Fruit fly (Drosophila melanogaster): ENCODE data around the gene TpnC73F.

Gene TpnC73F

DNA sequence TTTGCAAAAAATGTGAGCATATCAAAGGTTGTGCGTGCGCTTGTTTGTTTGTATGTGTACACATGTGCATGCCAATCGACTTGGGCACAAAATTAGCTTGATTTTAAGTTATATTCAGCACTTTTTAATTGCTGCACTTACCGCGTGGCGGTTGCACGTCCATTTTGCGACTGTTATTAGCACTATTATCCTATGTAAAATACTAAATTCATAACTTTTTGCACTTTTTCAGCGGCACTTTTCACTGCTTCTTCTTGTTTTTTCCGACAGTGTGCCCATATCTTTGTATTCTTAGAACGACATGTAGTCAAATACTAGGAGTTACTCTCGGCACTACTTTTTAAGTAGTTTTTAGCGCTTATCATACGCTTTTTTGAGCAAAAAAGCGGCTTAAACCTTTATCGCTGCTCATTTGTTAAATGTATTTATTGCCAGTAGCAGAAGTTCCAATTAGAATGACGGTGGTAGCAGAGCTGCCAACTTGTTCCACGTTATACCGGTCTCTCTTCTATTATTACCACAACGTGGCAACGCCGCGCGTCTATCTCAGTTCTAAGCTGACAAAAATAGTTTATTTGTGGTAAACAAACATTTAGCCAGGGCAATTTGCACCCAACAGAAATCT is 3.5 kb upstream of the TpnC73F start, which contains the start of the genes scaf6 and Papst2 (continued):
- no peak for TF ChIP-seq Camta (GFP tag; optimal IDR thresholded peaks at IDR 0.05)
- TF ChIP-seq lmd (GFP tag; IDR thresholded peaks at IDR 0.05): no peak
- no peak for TF ChIP-seq CG12236 (GFP tag; optimal IDR thresholded peaks at IDR 0.05)
- TF ChIP-seq yki (optimal IDR thresholded peaks at IDR 0.05): no peak
- TF ChIP-seq Hr51 (GFP tag; optimal IDR thresholded peaks at IDR 0.05): no peak
- no peak for TF ChIP-seq nerfin-2 (GFP tag; IDR thresholded peaks at IDR 0.05; ENCODE audit: partially characterized antibody)
- TF ChIP-seq CG1647 (GFP tag; optimal IDR thresholded peaks at IDR 0.05): no peak
- TF ChIP-seq CG13287 (GFP tag; IDR thresholded peaks at IDR 0.05; ENCODE audit: partially characterized antibody): peak; percentile 55; the same call in 1 of the 2 replicates
- TF ChIP-seq lola (GFP tag; optimal IDR thresholded peaks at IDR 0.05): peak in 1 of 3 experiments; percentile 8
- TF ChIP-seq CG34422 (GFP tag; IDR thresholded peaks at IDR 0.05): peak; percentile 54; the same call in 1 of the 3 replicates
- no peak for TF ChIP-seq ato (GFP tag; IDR thresholded peaks at IDR 0.05; ENCODE audit: partially characterized antibody)
- TF ChIP-seq CG12391 (tag; optimal IDR thresholded peaks at IDR 0.05): no peak
- TF ChIP-seq CG13424 (tag; optimal IDR thresholded peaks at IDR 0.05): peak; percentile 16
- TF ChIP-seq CG11085 (GFP tag; IDR thresholded peaks at IDR 0.05): no peak
- no peak for TF ChIP-seq grn (GFP tag; optimal IDR thresholded peaks at IDR 0.05)
- peak; percentile 75 for TF ChIP-seq CG12659 (GFP tag; optimal IDR thresholded peaks at IDR 0.05)
- no peak for TF ChIP-seq CG7963 (GFP tag; IDR thresholded peaks at IDR 0.05; ENCODE audit: partially characterized antibody)
- no peak for TF ChIP-seq CG1602 (GFP tag; optimal IDR thresholded peaks at IDR 0.05)
- TF ChIP-seq CG9609 (GFP tag; optimal IDR thresholded peaks at IDR 0.05): no peak
- no peak for TF ChIP-seq Hey (tag; optimal IDR thresholded peaks at IDR 0.05)
- TF ChIP-seq ap (GFP tag; IDR thresholded peaks at IDR 0.05): no peak
- TF ChIP-seq nmo (GFP tag; optimal IDR thresholded peaks at IDR 0.05): peak; percentile 65
- no peak for TF ChIP-seq CG6689 (GFP tag; IDR thresholded peaks at IDR 0.05)
- TF ChIP-seq Awh (GFP tag; IDR thresholded peaks at IDR 0.05): no peak
- TF ChIP-seq hth (optimal IDR thresholded peaks at IDR 0.05): no peak
- no peak for TF ChIP-seq Gug (GFP tag; IDR thresholded peaks at IDR 0.05)
- TF ChIP-seq Xbp1 (GFP tag; optimal IDR thresholded peaks at IDR 0.05): peak; percentile 13
- no peak for TF ChIP-seq CG4360 (GFP tag; IDR thresholded peaks at IDR 0.05)
- TF ChIP-seq sens-2 (GFP tag; IDR thresholded peaks at IDR 0.05): no peak
- TF ChIP-seq CG8359 (GFP tag; optimal IDR thresholded peaks at IDR 0.05; ENCODE audit: borderline replicate concordance): no peak
- no peak for TF ChIP-seq CG11723 (GFP tag; optimal IDR thresholded peaks at IDR 0.05)
- peak; percentile 87 for TF ChIP-seq Sry-δ (GFP tag; optimal IDR thresholded peaks at IDR 0.05)
- TF ChIP-seq Lhr (GFP tag; optimal IDR thresholded peaks at IDR 0.05): peak; percentile 65
- no peak for TF ChIP-seq ro (GFP tag; IDR thresholded peaks at IDR 0.05)
- TF ChIP-seq Dek (tag; optimal IDR thresholded peaks at IDR 0.05): no peak
- TF ChIP-seq tio (GFP tag; optimal IDR thresholded peaks at IDR 0.05): no peak
- no peak for TF ChIP-seq CG15011 (GFP tag; optimal IDR thresholded peaks at IDR 0.05)
- TF ChIP-seq hkb (optimal IDR thresholded peaks at IDR 0.05): peak; percentile 60
- TF ChIP-seq hkb (GFP tag; IDR thresholded peaks at IDR 0.05): no peak
- TF ChIP-seq Mad (GFP tag; optimal IDR thresholded peaks at IDR 0.05): no peak
- no peak for TF ChIP-seq CG8089 (GFP tag; optimal IDR thresholded peaks at IDR 0.05)
- TF ChIP-seq wor (GFP tag; IDR thresholded peaks at IDR 0.05): no peak
- no peak for TF ChIP-seq CG9932 (GFP tag; IDR thresholded peaks at IDR 0.05)
- no peak for TF ChIP-seq Hsf (GFP tag; optimal IDR thresholded peaks at IDR 0.05)
- no peak for TF ChIP-seq CG10321 (GFP tag; IDR thresholded peaks at IDR 0.05)
- no peak for TF ChIP-seq B-H1 (GFP tag; IDR thresholded peaks at IDR 0.05)
- TF ChIP-seq CG4328 (GFP tag; optimal IDR thresholded peaks at IDR 0.05): no peak
- no peak for TF ChIP-seq dimm (GFP tag; IDR thresholded peaks at IDR 0.05)
- no peak for TF ChIP-seq HLH4C (GFP tag; IDR thresholded peaks at IDR 0.05; ENCODE audit: partially characterized antibody)
- no peak for TF ChIP-seq Lpt (GFP tag; optimal IDR thresholded peaks at IDR 0.05)
- TF ChIP-seq CG1529 (GFP tag; optimal IDR thresholded peaks at IDR 0.05): no peak
